Worm (Caenorhabditis elegans): ENCODE measurements around the gene F42A9.9.

Gene F42A9.9

DNA sequence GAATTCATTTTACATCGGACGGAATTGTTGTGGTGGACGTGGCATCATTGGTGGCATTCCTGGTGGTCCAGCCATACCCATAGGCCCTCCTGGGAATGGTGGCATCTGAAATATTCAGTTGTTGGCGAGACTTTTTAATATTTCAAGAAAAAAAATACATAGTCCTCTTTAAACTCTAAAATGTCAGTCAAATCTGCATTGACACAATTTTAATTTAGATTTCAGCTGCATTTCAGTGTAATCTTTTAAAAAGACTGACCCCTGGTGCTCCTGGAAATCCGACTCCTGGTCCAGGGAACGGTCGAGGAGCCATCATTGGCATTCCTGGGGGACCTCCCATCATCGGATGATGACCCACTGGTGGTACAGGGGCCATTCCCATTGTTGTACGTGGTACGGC is 48.3 kb upstream of the F42A9.9 start:
- TF ChIP-seq ceh-82 (tag; optimal IDR thresholded peaks at IDR 0.05) (no peak), efl-1 (optimal IDR thresholded peaks at IDR 0.05) (no peak), efl-1 (GFP tag; optimal IDR thresholded peaks at IDR 0.05 in 1 of 2) (peak in 1 of 2 experiments; percentile 67)

- no peak for TF ChIP-seq mef-2 (tag; optimal IDR thresholded peaks at IDR 0.05)
- TF ChIP-seq hpl-2 (GFP tag; optimal IDR thresholded peaks at IDR 0.05): no peak
- TF ChIP-seq mep-1 (tag; optimal IDR thresholded peaks at IDR 0.05): no peak
These were observed 47.8 kb upstream of the F42A9.9 start, which contains the start of gene pole-2 for ce11 chrIV:8686510-8686909. TSS of gene pole-2 (minus strand) at chrIV:8686610.

DNA sequence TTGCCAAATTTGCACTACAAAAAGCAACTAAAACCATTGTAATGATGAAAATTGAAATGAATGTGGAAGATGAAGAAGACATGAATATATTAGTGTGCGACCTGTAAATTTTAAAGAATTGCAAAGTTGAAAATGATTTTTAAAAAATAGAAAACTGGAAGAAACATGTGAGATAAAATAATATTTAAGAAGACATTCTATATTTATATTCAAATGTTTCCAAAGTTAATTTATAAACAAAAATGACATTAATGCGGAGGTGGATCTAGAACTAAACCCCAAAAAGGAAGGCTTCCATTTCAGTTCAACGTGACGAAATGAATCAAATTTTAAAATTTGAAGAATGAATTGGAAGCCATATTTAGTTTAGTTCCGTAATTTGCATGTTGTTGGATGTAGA is 40.6 kb upstream of the F42A9.9 start, which contains the start of gene nlp-60:
Gene nlp-60 (minus strand): TSS at position 101 of the 400 bp plus-strand sequence.
- TF ChIP-seq tbx-2 (tag; optimal IDR thresholded peaks at IDR 0.05): no peak
- no peak for TF ChIP-seq nhr-20 (tag; optimal IDR thresholded peaks at IDR 0.05)
- TF ChIP-seq lin-15B (tag; optimal IDR thresholded peaks at IDR 0.05): no peak
- TF ChIP-seq aha-1 (tag; optimal IDR thresholded peaks at IDR 0.05): no peak
- TF ChIP-seq snpc-4 (tag; optimal IDR thresholded peaks at IDR 0.05): no peak
- no peak for TF ChIP-seq lin-39 (tag; optimal IDR thresholded peaks at IDR 0.05)
- no peak for TF ChIP-seq lin-35 (GFP tag; optimal IDR thresholded peaks at IDR 0.05)
- no peak for TF ChIP-seq nhr-77 (tag; optimal IDR thresholded peaks at IDR 0.05)
- no peak for TF ChIP-seq nhr-237 (tag; optimal IDR thresholded peaks at IDR 0.05)
- no peak for TF ChIP-seq pax-3 (tag; optimal IDR thresholded peaks at IDR 0.05)
- TF ChIP-seq unc-30 (tag; optimal IDR thresholded peaks at IDR 0.05): no peak
- no peak for TF ChIP-seq fkh-8 (tag; optimal IDR thresholded peaks at IDR 0.05)
- no peak for TF ChIP-seq irx-1 (tag; optimal IDR thresholded peaks at IDR 0.05)
- TF ChIP-seq sox-4 (tag; optimal IDR thresholded peaks at IDR 0.05): no peak

DNA sequence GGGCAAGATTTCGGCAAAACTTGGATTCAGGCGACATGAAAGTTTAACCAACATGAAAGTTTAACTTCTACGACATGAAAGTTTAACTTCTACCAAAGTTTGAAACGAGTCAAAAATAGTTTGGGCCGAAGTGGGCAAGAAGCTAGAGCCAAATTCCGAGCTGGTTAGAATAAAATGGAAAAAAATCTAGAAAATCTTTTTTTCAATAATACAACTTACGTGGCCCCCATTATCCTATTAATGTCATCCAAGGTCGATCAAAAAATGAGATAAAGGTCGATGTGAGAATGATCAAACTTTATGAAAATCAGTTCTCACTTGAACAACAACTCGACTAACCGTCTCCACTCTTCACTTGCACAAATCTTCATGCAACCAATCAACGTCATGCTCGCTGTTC is 38.6 kb upstream of the F42A9.9 start, which contains the start of gene F08B4.8:
Gene F08B4.8 (plus strand): TSS at position 301 of the 400 bp plus-strand sequence.
- TF ChIP-seq efl-3 (GFP tag; optimal IDR thresholded peaks at IDR 0.05) (no peak), ceh-90 (tag; optimal IDR thresholded peaks at IDR 0.05) (no peak), skn-1 (tag; optimal IDR thresholded peaks at IDR 0.05) (no peak), C16A3.4 (tag; optimal IDR thresholded peaks at IDR 0.05) (no peak), unc-98 (GFP tag; IDR thresholded peaks at IDR 0.05) (no peak), pqm-1 (tag; optimal IDR thresholded peaks at IDR 0.05) (no peak), nhr-237 (tag; optimal IDR thresholded peaks at IDR 0.05) (no peak), fkh-8 (tag; optimal IDR thresholded peaks at IDR 0.05) (no peak), hlh-4 (tag; optimal IDR thresholded peaks at IDR 0.05) (no peak), elt-3 (tag; optimal IDR thresholded peaks at IDR 0.05) (no peak), nhr-71 (tag; optimal IDR thresholded peaks at IDR 0.05) (no peak), sup-37 (GFP tag; optimal IDR thresholded peaks at IDR 0.05) (no peak), blmp-1 (tag; optimal IDR thresholded peaks at IDR 0.05) (no peak), unc-62 (GFP tag; optimal IDR thresholded peaks at IDR 0.05) (no peak), efl-1 (optimal IDR thresholded peaks at IDR 0.05) (no peak), efl-1 (GFP tag; optimal IDR thresholded peaks at IDR 0.05 in 1 of 2) (no peak), egl-27 (tag; optimal IDR thresholded peaks at IDR 0.05) (no peak), jun-1 (tag; optimal IDR thresholded peaks at IDR 0.05) (no peak), lin-13 (GFP tag; optimal IDR thresholded peaks at IDR 0.05) (no peak), unc-30 (tag; optimal IDR thresholded peaks at IDR 0.05) (no peak)

DNA sequence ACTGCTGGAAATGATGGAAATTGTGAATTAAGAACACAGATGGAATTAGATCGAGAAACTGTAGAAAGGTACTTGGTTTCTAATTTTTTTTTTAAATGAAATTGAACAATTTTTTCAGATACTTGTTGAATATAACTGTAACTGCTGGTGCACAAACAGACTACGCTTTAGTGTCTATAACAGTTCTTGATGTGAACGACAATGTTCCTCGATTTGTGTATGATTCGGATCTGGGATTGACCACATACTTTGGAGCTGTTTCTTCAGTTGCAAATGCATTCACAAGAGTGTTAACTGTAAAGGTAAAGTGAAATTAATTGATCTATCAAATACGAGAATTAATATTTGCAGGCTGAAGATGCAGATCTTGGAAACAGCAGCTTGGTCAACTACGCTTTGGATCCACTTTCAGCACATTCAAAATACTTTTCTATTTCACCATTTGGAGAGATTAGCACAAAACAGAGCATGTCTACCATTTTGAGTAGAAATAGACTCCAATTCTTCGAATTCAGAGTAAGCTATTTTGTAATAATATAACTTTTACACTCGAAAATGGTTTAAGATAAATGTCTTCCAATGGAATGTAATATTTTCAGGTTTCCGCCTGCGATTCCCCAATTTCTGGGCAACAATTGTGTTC is 35.2 kb upstream of the F42A9.9 start:
- no peak for TF ChIP-seq ceh-88 (GFP tag; IDR thresholded peaks at IDR 0.05)
- TF ChIP-seq efl-1 (optimal IDR thresholded peaks at IDR 0.05): no peak
- TF ChIP-seq efl-1 (GFP tag; optimal IDR thresholded peaks at IDR 0.05 in 1 of 2): peak in 1 of 2 experiments; percentile 26
- no peak for TF ChIP-seq F16B12.6 (tag; optimal IDR thresholded peaks at IDR 0.05)
